Worm (Caenorhabditis elegans) whole organism, L1 larva: ENCODE results near the gene H10D18.5.

Source experiments
- C04F5.9 ChIP-seq: sonication (generic microtip); optimal IDR thresholded peaks from 2 replicates; lab custom pipeline; 2016; ENCODE audit warnings: missing genetic modification characterization, missing compliant biosample characterization
- C16A3.4 ChIP-seq: fragments of 150-350 bp; optimal IDR thresholded peaks from 2 replicates; lab custom pipeline; 2014; ENCODE audit warnings: missing biosample characterization, missing genetic modification characterization
- C34B4.2 ChIP-seq: sonication (generic microtip); optimal IDR thresholded peaks from 2 replicates; lab custom pipeline; 2017; ENCODE audit warnings: mild to moderate bottlenecking, missing genetic modification characterization, missing compliant biosample characterization
- Y116A8C.19 ChIP-seq: sonication (generic microtip); optimal IDR thresholded peaks from 2 replicates; lab custom pipeline; 2016; ENCODE audit warnings: missing compliant biosample characterization, missing genetic modification characterization, borderline replicate concordance
- ama-1 ChIP-seq: fragments of 150-350 bp; optimal IDR thresholded peaks from 2 replicates; lab custom pipeline; 2014
- blmp-1 ChIP-seq: fragments of 150-350 bp; optimal IDR thresholded peaks from 2 replicates; lab custom pipeline; 2014; ENCODE audit warnings: missing biosample characterization, missing genetic modification characterization
- ceh-63 ChIP-seq: fragments of 200-800 bp; sonication (Bioruptor generic); optimal IDR thresholded peaks from 2 replicates; lab custom pipeline; 2018; ENCODE audit warnings: mild to moderate bottlenecking, missing genetic modification characterization, missing compliant biosample characterization
- ceh-8 ChIP-seq: fragments of 200-800 bp; sonication (Bioruptor generic); optimal IDR thresholded peaks from 2 replicates; lab custom pipeline; 2018; ENCODE audit warnings: mild to moderate bottlenecking, missing genetic modification characterization, moderate library complexity, missing compliant biosample characterization
- ceh-88 ChIP-seq: fragments of 200-800 bp; sonication (Bioruptor generic); IDR thresholded peaks from 2 replicates; pipeline ENCODE4 v1.3.6; 2022; ENCODE audit warnings: missing genetic modification characterization, missing compliant biosample characterization
- ceh-90 ChIP-seq: sonication (generic microtip); optimal IDR thresholded peaks from 2 replicates; lab custom pipeline; 2016; ENCODE audit warnings: missing genetic modification characterization, missing compliant biosample characterization
- dpl-1 ChIP-seq, 3 experiments: fragments of 150-350 bp in 2 of 3; sonication (generic microtip) in 1 of 3; optimal IDR thresholded peaks; 2 replicates each; lab custom pipeline; 2014 to 2017; ENCODE audit warnings: missing biosample characterization in 3 of 3, missing genetic modification characterization in 3 of 3, missing genetic modification reagents in 3 of 3
- efl-1 ChIP-seq, 4 experiments: fragments of 150-350 bp; optimal IDR thresholded peaks in 3 of 4; peaks in 1 of 4; 1 replicate in 1 of 4; 2 replicates in 3 of 4; lab custom pipeline; 2014; ENCODE audit warnings: missing biosample characterization in 2 of 4, missing genetic modification characterization in 2 of 4, missing genetic modification reagents in 2 of 4
- egl-13 ChIP-seq: sonication (generic microtip); optimal IDR thresholded peaks from 2 replicates; lab custom pipeline; 2016; ENCODE audit warnings: missing genotype, missing genetic modification reagents, missing genetic modification characterization, missing compliant biosample characterization
- egl-27 ChIP-seq, 2 experiments: fragments of 150-350 bp in 1 of 2; sonication (generic microtip); optimal IDR thresholded peaks; 3 replicates each; lab custom pipeline; 2017 to 2018; ENCODE audit warnings: missing biosample characterization in 2 of 2, missing genetic modification characterization in 2 of 2, missing genetic modification reagents in 2 of 2
- elt-2 ChIP-seq: sonication (generic microtip); optimal IDR thresholded peaks from 2 replicates; lab custom pipeline; 2016; ENCODE audit warnings: missing genetic modification characterization, mild to moderate bottlenecking, inconsistent platforms, missing compliant biosample characterization, missing genetic modification reagents
- elt-3 ChIP-seq, 6 experiments: fragments of 150-350 bp in 1 of 6; sonication (generic microtip); optimal IDR thresholded peaks; 2 replicates each; lab custom pipeline; 2017 to 2018; ENCODE audit warnings: missing biosample characterization in 6 of 6, missing genetic modification characterization in 6 of 6, inconsistent platforms in 1 of 6
- fkh-10 ChIP-seq: sonication (generic microtip); optimal IDR thresholded peaks from 2 replicates; lab custom pipeline; 2017; ENCODE audit warnings: missing biosample characterization, missing genetic modification reagents, missing genetic modification characterization
- fkh-4 ChIP-seq: sonication (generic microtip); optimal IDR thresholded peaks from 2 replicates; lab custom pipeline; 2016; ENCODE audit warnings: missing compliant biosample characterization, missing genetic modification characterization, borderline replicate concordance
- hlh-17 ChIP-seq: fragments of 200-800 bp; sonication (Bioruptor generic); optimal IDR thresholded peaks from 2 replicates; lab custom pipeline; 2018; ENCODE audit warnings: missing genetic modification characterization, mild to moderate bottlenecking, missing compliant biosample characterization, moderate library complexity, borderline replicate concordance
- hlh-4 ChIP-seq: sonication (generic microtip); optimal IDR thresholded peaks from 2 replicates; lab custom pipeline; 2016; ENCODE audit warnings: mild to moderate bottlenecking, missing genetic modification characterization, missing compliant biosample characterization
- hpl-2 ChIP-seq: fragments of 150-350 bp; optimal IDR thresholded peaks from 2 replicates; lab custom pipeline; 2014; ENCODE audit warnings: missing biosample characterization, missing genetic modification reagents, missing genetic modification characterization
- irx-1 ChIP-seq: sonication (generic microtip); optimal IDR thresholded peaks from 2 replicates; lab custom pipeline; 2016; ENCODE audit warnings: missing genetic modification characterization, missing compliant biosample characterization
- jun-1 ChIP-seq: fragments of 150-350 bp; optimal IDR thresholded peaks from 2 replicates; lab custom pipeline; 2014; ENCODE audit warnings: missing biosample characterization, missing genetic modification reagents, missing genetic modification characterization
- lin-13 ChIP-seq: fragments of 150-350 bp; optimal IDR thresholded peaks from 2 replicates; lab custom pipeline; 2014; ENCODE audit warnings: missing biosample characterization, missing genetic modification reagents, missing genetic modification characterization
- lin-14 ChIP-seq: fragments of 200-800 bp; sonication (Bioruptor generic); optimal IDR thresholded peaks from 2 replicates; lab custom pipeline; 2018; ENCODE audit warnings: mild to moderate bottlenecking, missing genetic modification characterization, moderate library complexity, missing compliant biosample characterization
- lin-15B ChIP-seq: fragments of 150-350 bp; sonication (generic microtip); optimal IDR thresholded peaks from 3 replicates; lab custom pipeline; 2014; ENCODE audit warnings: missing biosample characterization, missing genetic modification characterization
- lin-35 ChIP-seq, 2 experiments: fragments of 150-350 bp; optimal IDR thresholded peaks; 2 replicates each; lab custom pipeline; 2014; ENCODE audit warnings: missing biosample characterization in 2 of 2, missing genetic modification characterization in 2 of 2, missing genetic modification reagents in 2 of 2
- lin-39 ChIP-seq: fragments of 150-350 bp; optimal IDR thresholded peaks from 2 replicates; lab custom pipeline; 2014; ENCODE audit warnings: missing biosample characterization, missing genetic modification reagents, missing genetic modification characterization
- lsy-2 ChIP-seq, 2 experiments: fragments of 150-350 bp; optimal IDR thresholded peaks; 2 replicates each; lab custom pipeline; 2014; ENCODE audit warnings: missing biosample characterization in 2 of 2, missing genetic modification characterization in 2 of 2
- mdl-1 ChIP-seq, 2 experiments: fragments of 150-350 bp; optimal IDR thresholded peaks; 2 replicates each; lab custom pipeline; 2014 to 2017; ENCODE audit warnings: missing biosample characterization in 2 of 2, missing genetic modification characterization in 2 of 2, inconsistent platforms in 1 of 2
- mep-1 ChIP-seq: fragments of 150-350 bp; optimal IDR thresholded peaks from 2 replicates; lab custom pipeline; 2014; ENCODE audit warnings: missing biosample characterization, missing genetic modification characterization
- nhr-11 ChIP-seq: fragments of 150-350 bp; optimal IDR thresholded peaks from 2 replicates; lab custom pipeline; 2014; ENCODE audit warnings: missing biosample characterization, missing genetic modification characterization
- nhr-12 ChIP-seq: sonication (generic microtip); optimal IDR thresholded peaks from 2 replicates; lab custom pipeline; 2017; ENCODE audit warnings: missing biosample characterization, missing genetic modification characterization
- nhr-20 ChIP-seq: sonication (generic microtip); optimal IDR thresholded peaks from 2 replicates; lab custom pipeline; 2016; ENCODE audit warnings: mild to moderate bottlenecking, missing genetic modification characterization, missing compliant biosample characterization
- nhr-237 ChIP-seq: fragments of 150-350 bp; optimal IDR thresholded peaks from 2 replicates; lab custom pipeline; 2014; ENCODE audit warnings: missing biosample characterization, missing genetic modification characterization
- nhr-47 ChIP-seq: sonication (generic microtip); optimal IDR thresholded peaks from 2 replicates; lab custom pipeline; 2016; ENCODE audit warnings: mild to moderate bottlenecking, missing genetic modification characterization, moderate library complexity, missing compliant biosample characterization
- nhr-71 ChIP-seq: sonication (generic microtip); optimal IDR thresholded peaks from 2 replicates; lab custom pipeline; 2016; ENCODE audit warnings: mild to moderate bottlenecking, missing genetic modification characterization, moderate library complexity, missing compliant biosample characterization
- nhr-85 ChIP-seq: sonication (generic microtip); peaks from one replicate; lab custom pipeline; 2016; ENCODE audit warnings: missing genetic modification characterization, inconsistent platforms, missing compliant biosample characterization
- nhr-90 ChIP-seq: sonication (generic microtip); optimal IDR thresholded peaks from 2 replicates; lab custom pipeline; 2016; ENCODE audit warnings: mild to moderate bottlenecking, missing genetic modification characterization, missing compliant biosample characterization; ENCODE audit not compliant: poor library complexity
- pag-3 ChIP-seq: sonication (generic microtip); optimal IDR thresholded peaks from 2 replicates; lab custom pipeline; 2017; ENCODE audit warnings: missing genetic modification characterization, mild to moderate bottlenecking, missing compliant biosample characterization, antibody characterized with exemption, borderline replicate concordance; ENCODE audit not compliant: insufficient read depth
- pqm-1 ChIP-seq: sonication (generic microtip); optimal IDR thresholded peaks from 3 replicates; lab custom pipeline; 2017; ENCODE audit warnings: missing biosample characterization, missing genetic modification characterization
- skn-1 ChIP-seq: fragments of 150-350 bp; optimal IDR thresholded peaks from 2 replicates; lab custom pipeline; 2014; ENCODE audit warnings: missing biosample characterization, missing genetic modification characterization
- snpc-4 ChIP-seq: fragments of 150-350 bp; optimal IDR thresholded peaks from 2 replicates; lab custom pipeline; 2014; ENCODE audit warnings: missing biosample characterization, missing genetic modification characterization
- snu-23 ChIP-seq: sonication (generic microtip); optimal IDR thresholded peaks from 2 replicates; lab custom pipeline; 2016; ENCODE audit warnings: missing genetic modification characterization, missing compliant biosample characterization
- sup-37 ChIP-seq: fragments of 200-800 bp; sonication (Bioruptor generic); optimal IDR thresholded peaks from 2 replicates; lab custom pipeline; 2018; ENCODE audit warnings: mild to moderate bottlenecking, missing genetic modification characterization, missing compliant biosample characterization
- swsn-7 ChIP-seq: sonication (generic microtip); optimal IDR thresholded peaks from 2 replicates; lab custom pipeline; 2016; ENCODE audit warnings: missing genetic modification characterization, missing compliant biosample characterization
- tlp-1 ChIP-seq: fragments of 150-350 bp; optimal IDR thresholded peaks from 2 replicates; lab custom pipeline; 2014; ENCODE audit warnings: missing biosample characterization, missing genetic modification characterization
- unc-30 ChIP-seq: sonication (generic microtip); optimal IDR thresholded peaks from 2 replicates; lab custom pipeline; 2017; ENCODE audit warnings: missing biosample characterization, missing genetic modification characterization
- unc-86 ChIP-seq: sonication (generic microtip); optimal IDR thresholded peaks from 2 replicates; lab custom pipeline; 2016; ENCODE audit warnings: missing genetic modification characterization, missing compliant biosample characterization
- unc-98 ChIP-seq: fragments of 200-800 bp; sonication (Bioruptor generic); IDR thresholded peaks from 2 replicates; pipeline ENCODE4 v1.3.6; 2022; ENCODE audit warnings: missing genetic modification characterization, missing compliant biosample characterization
- xbp-1 ChIP-seq: sonication (generic microtip); optimal IDR thresholded peaks from 2 replicates; lab custom pipeline; 2016; ENCODE audit warnings: missing genetic modification characterization, missing compliant biosample characterization
- zip-4 ChIP-seq: fragments of 200-800 bp; sonication (Bioruptor generic); optimal IDR thresholded peaks from 2 replicates; lab custom pipeline; 2018; ENCODE audit warnings: mild to moderate bottlenecking, missing genetic modification characterization, moderate library complexity, missing compliant biosample characterization
- ztf-4 ChIP-seq: fragments of 150-350 bp; optimal IDR thresholded peaks from 2 replicates; lab custom pipeline; 2014; ENCODE audit warnings: missing biosample characterization, missing genetic modification characterization

Gene H10D18.5

ce11 chrV:3803343-3803742, 28.2 kb downstream of the H10D18.5 start, which contains the start of gene cyp-33C8 (continued):
- TF ChIP-seq ceh-8 (GFP tag; lab: Kevin White, UChicago): no peak
- no peak for TF ChIP-seq ceh-90 (tag; lab: Kevin White, UChicago)
- no peak for TF ChIP-seq pqm-1
- TF ChIP-seq lsy-2 (tag; optimal IDR thresholded peaks at IDR 0.05; lab: Kevin White, UChicago): no peak
- TF ChIP-seq irx-1 (tag; lab: Kevin White, UChicago): no peak
- peak; percentile 22 for TF ChIP-seq C16A3.4 (tag; lab: Kevin White, UChicago)
- TF ChIP-seq hpl-2: peak; percentile 33
- TF ChIP-seq blmp-1 (tag; lab: Kevin White, UChicago): no peak
- no peak for TF ChIP-seq xbp-1 (tag; lab: Kevin White, UChicago)
- TF ChIP-seq nhr-47 (tag; lab: Kevin White, UChicago): no peak
- TF ChIP-seq lin-15B: no peak
- TF ChIP-seq jun-1: peak; percentile 57
- TF ChIP-seq mdl-1 (tag; optimal IDR thresholded peaks at IDR 0.05; lab: Kevin White, UChicago): no peak
- TF ChIP-seq nhr-90: no peak
- TF ChIP-seq hlh-4 (tag; lab: Kevin White, UChicago): no peak
- TF ChIP-seq nhr-11 (tag; lab: Kevin White, UChicago): peak; percentile 47
- TF ChIP-seq C34B4.2: no peak
- no peak for TF ChIP-seq fkh-10 (GFP tag; lab: Kevin White, UChicago)
- peak; percentile 11 for TF ChIP-seq mep-1 (tag; lab: Kevin White, UChicago)
- TF ChIP-seq lin-13: no peak
- no peak for TF ChIP-seq C04F5.9 (tag; lab: Kevin White, UChicago)
- no peak for TF ChIP-seq sup-37 (GFP tag; lab: Kevin White, UChicago)
- TF ChIP-seq swsn-7 (tag; lab: Kevin White, UChicago): no peak
- no peak for TF ChIP-seq unc-86 (tag; lab: Kevin White, UChicago)
- TF ChIP-seq skn-1: peak; percentile 73
- TF ChIP-seq egl-27 (tag; optimal IDR thresholded peaks at IDR 0.05; lab: Kevin White, UChicago): no peak
- TF ChIP-seq ceh-88 (GFP tag; lab: Robert Waterston, UW): no peak
- no peak for TF ChIP-seq ama-1 (lab: Kevin White, UChicago)
- peak; percentile 22 for TF ChIP-seq nhr-85 (tag; lab: Kevin White, UChicago)
- TF ChIP-seq nhr-12: no peak
- TF ChIP-seq nhr-20: peak; percentile 53
- no peak for TF ChIP-seq egl-13 (tag; lab: Kevin White, UChicago)
- TF ChIP-seq fkh-4: no peak
- TF ChIP-seq ztf-4: no peak
- TF ChIP-seq zip-4 (GFP tag; lab: Kevin White, UChicago): peak; percentile 59
- no peak for TF ChIP-seq snu-23 (GFP tag; lab: Kevin White, UChicago)
- no peak for TF ChIP-seq lin-39 (tag; lab: Kevin White, UChicago)
- peak; percentile 67 for TF ChIP-seq nhr-71 (tag; lab: Kevin White, UChicago)
- no peak for TF ChIP-seq elt-3 (tag; optimal IDR thresholded peaks at IDR 0.05; lab: Kevin White, UChicago)
- TF ChIP-seq unc-30 (tag; lab: Kevin White, UChicago): no peak
- no peak for TF ChIP-seq elt-2 (tag; lab: Kevin White, UChicago)
- no peak for TF ChIP-seq Y116A8C.19 (tag; lab: Kevin White, UChicago)
- no peak for TF ChIP-seq snpc-4 (tag; lab: Kevin White, UChicago)
- no peak for TF ChIP-seq unc-98
- TF ChIP-seq pag-3 (tag; lab: Kevin White, UChicago): no peak
- peak; percentile 36 to 62 for TF ChIP-seq efl-1 (optimal IDR thresholded peaks at IDR 0.05; lab: Kevin White, UChicago)
- TF ChIP-seq efl-1 (GFP tag; optimal IDR thresholded peaks at IDR 0.05 in 1 of 2; lab: Kevin White, UChicago): peak; percentile 22 to 94
- TF ChIP-seq hlh-17 (GFP tag; lab: Kevin White, UChicago): no peak
- peak; percentile 66 for TF ChIP-seq lin-14 (GFP tag; lab: Kevin White, UChicago)
- no peak for TF ChIP-seq tlp-1 (tag; lab: Kevin White, UChicago)
- no peak for TF ChIP-seq ceh-63 (GFP tag; lab: Kevin White, UChicago)
- TF ChIP-seq dpl-1 (GFP tag; optimal IDR thresholded peaks at IDR 0.05; lab: Kevin White, UChicago): peak in 2 of 3 experiments; percentile 9 to 21
- peak in 1 of 2 experiments; percentile 43 for TF ChIP-seq lin-35 (GFP tag; optimal IDR thresholded peaks at IDR 0.05; lab: Kevin White, UChicago)
- TF ChIP-seq nhr-237: no peak
